Worm (Caenorhabditis elegans) whole organism, L1 larva: Measurements from ENCODE around the gene nhx-3.

ENCODE experiments used
- C04F5.9 ChIP-seq: sonication (generic microtip); optimal IDR thresholded peaks from 2 replicates; lab custom pipeline; 2016; ENCODE audit warnings: missing genetic modification characterization, missing compliant biosample characterization
- C34B4.2 ChIP-seq: sonication (generic microtip); optimal IDR thresholded peaks from 2 replicates; lab custom pipeline; 2017; ENCODE audit warnings: mild to moderate bottlenecking, missing genetic modification characterization, missing compliant biosample characterization
- F16B12.6 ChIP-seq: fragments of 150-350 bp; optimal IDR thresholded peaks from 2 replicates; lab custom pipeline; 2014; ENCODE audit warnings: missing biosample characterization, missing genetic modification characterization
- alr-1 ChIP-seq: fragments of 200-800 bp; sonication (Bioruptor generic); optimal IDR thresholded peaks from 2 replicates; lab custom pipeline; 2018; ENCODE audit warnings: borderline replicate concordance, mild to moderate bottlenecking, missing genetic modification characterization, missing compliant biosample characterization
- ceh-88 ChIP-seq: fragments of 200-800 bp; sonication (Bioruptor generic); IDR thresholded peaks from 2 replicates; pipeline ENCODE4 v1.3.6; 2022; ENCODE audit warnings: missing genetic modification characterization, missing compliant biosample characterization
- efl-1 ChIP-seq, 4 experiments: fragments of 150-350 bp; optimal IDR thresholded peaks in 3 of 4; peaks in 1 of 4; 1 replicate in 1 of 4; 2 replicates in 3 of 4; lab custom pipeline; 2014; ENCODE audit warnings: missing biosample characterization in 2 of 4, missing genetic modification characterization in 2 of 4, missing genetic modification reagents in 2 of 4
- egl-13 ChIP-seq: sonication (generic microtip); optimal IDR thresholded peaks from 2 replicates; lab custom pipeline; 2016; ENCODE audit warnings: missing genotype, missing genetic modification reagents, missing genetic modification characterization, missing compliant biosample characterization
- egl-27 ChIP-seq, 2 experiments: fragments of 150-350 bp in 1 of 2; sonication (generic microtip); optimal IDR thresholded peaks; 3 replicates each; lab custom pipeline; 2017 to 2018; ENCODE audit warnings: missing biosample characterization in 2 of 2, missing genetic modification characterization in 2 of 2, missing genetic modification reagents in 2 of 2
- ets-5 ChIP-seq: fragments of 200-800 bp; sonication (Bioruptor generic); IDR thresholded peaks from 2 replicates; pipeline ENCODE4 v1.3.6; 2022; ENCODE audit warnings: missing genetic modification characterization, missing compliant biosample characterization
- fkh-8 ChIP-seq: sonication (generic microtip); optimal IDR thresholded peaks from 2 replicates; lab custom pipeline; 2016; ENCODE audit warnings: mild to moderate bottlenecking, missing genetic modification characterization, missing compliant biosample characterization
- fos-1 ChIP-seq: fragments of 150-350 bp; optimal IDR thresholded peaks from 2 replicates; lab custom pipeline; 2014; ENCODE audit warnings: missing biosample characterization, missing genetic modification characterization
- lin-15B ChIP-seq: fragments of 150-350 bp; sonication (generic microtip); optimal IDR thresholded peaks from 3 replicates; lab custom pipeline; 2014; ENCODE audit warnings: missing biosample characterization, missing genetic modification characterization
- mep-1 ChIP-seq: fragments of 150-350 bp; optimal IDR thresholded peaks from 2 replicates; lab custom pipeline; 2014; ENCODE audit warnings: missing biosample characterization, missing genetic modification characterization
- nhr-11 ChIP-seq: fragments of 150-350 bp; optimal IDR thresholded peaks from 2 replicates; lab custom pipeline; 2014; ENCODE audit warnings: missing biosample characterization, missing genetic modification characterization
- nhr-12 ChIP-seq: sonication (generic microtip); optimal IDR thresholded peaks from 2 replicates; lab custom pipeline; 2017; ENCODE audit warnings: missing biosample characterization, missing genetic modification characterization
- nhr-47 ChIP-seq: sonication (generic microtip); optimal IDR thresholded peaks from 2 replicates; lab custom pipeline; 2016; ENCODE audit warnings: mild to moderate bottlenecking, missing genetic modification characterization, moderate library complexity, missing compliant biosample characterization
- nhr-77 ChIP-seq: fragments of 150-350 bp; optimal IDR thresholded peaks from 2 replicates; lab custom pipeline; 2014; ENCODE audit warnings: missing biosample characterization, missing genetic modification characterization
- nhr-90 ChIP-seq: sonication (generic microtip); optimal IDR thresholded peaks from 2 replicates; lab custom pipeline; 2016; ENCODE audit warnings: mild to moderate bottlenecking, missing genetic modification characterization, missing compliant biosample characterization; ENCODE audit not compliant: poor library complexity
- snu-23 ChIP-seq: sonication (generic microtip); optimal IDR thresholded peaks from 2 replicates; lab custom pipeline; 2016; ENCODE audit warnings: missing genetic modification characterization, missing compliant biosample characterization
- sptf-1 ChIP-seq: fragments of 150-350 bp; optimal IDR thresholded peaks from 2 replicates; lab custom pipeline; 2014; ENCODE audit warnings: missing biosample characterization, missing genetic modification characterization
- sup-37 ChIP-seq: fragments of 200-800 bp; sonication (Bioruptor generic); optimal IDR thresholded peaks from 2 replicates; lab custom pipeline; 2018; ENCODE audit warnings: mild to moderate bottlenecking, missing genetic modification characterization, missing compliant biosample characterization
- unc-86 ChIP-seq: sonication (generic microtip); optimal IDR thresholded peaks from 2 replicates; lab custom pipeline; 2016; ENCODE audit warnings: missing genetic modification characterization, missing compliant biosample characterization
- vab-15 ChIP-seq: sonication (generic microtip); optimal IDR thresholded peaks from 2 replicates; lab custom pipeline; 2017; ENCODE audit warnings: missing genotype, mild to moderate bottlenecking, missing genetic modification characterization, missing compliant biosample characterization
- zag-1 ChIP-seq: fragments of 150-350 bp; optimal IDR thresholded peaks from 2 replicates; lab custom pipeline; 2014; ENCODE audit warnings: missing biosample characterization, missing genetic modification characterization
- zip-4 ChIP-seq: fragments of 200-800 bp; sonication (Bioruptor generic); optimal IDR thresholded peaks from 2 replicates; lab custom pipeline; 2018; ENCODE audit warnings: mild to moderate bottlenecking, missing genetic modification characterization, moderate library complexity, missing compliant biosample characterization
- ztf-11 ChIP-seq, 2 experiments: sonication (generic microtip); optimal IDR thresholded peaks; 2 replicates each; lab custom pipeline; 2016 to 2017; ENCODE audit warnings: missing genetic modification characterization in 2 of 2, missing biosample characterization in 1 of 2, missing compliant biosample characterization in 1 of 2
- ztf-4 ChIP-seq: fragments of 150-350 bp; optimal IDR thresholded peaks from 2 replicates; lab custom pipeline; 2014; ENCODE audit warnings: missing biosample characterization, missing genetic modification characterization

The nhx-3 gene

DNA sequence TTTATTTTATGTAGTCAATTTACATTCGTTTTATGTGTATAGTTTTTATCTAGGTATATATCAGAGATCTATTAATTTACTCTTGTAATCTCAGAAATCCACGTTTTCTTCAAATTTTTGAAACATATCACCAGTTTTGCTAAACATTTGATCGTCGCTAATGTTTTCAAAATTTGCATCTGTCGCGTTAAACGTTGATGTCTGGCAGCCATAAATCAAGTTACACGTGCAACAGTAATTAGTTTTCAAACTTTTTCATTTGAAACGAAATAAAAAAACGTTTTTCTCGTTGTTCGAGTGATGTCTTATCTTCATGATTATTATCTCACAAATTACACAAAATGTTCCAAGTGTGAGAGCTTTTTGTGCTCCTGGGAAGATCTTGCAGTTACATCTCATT, 47.9 kb downstream of the nhx-3 start, which contains the start of gene srh-79:
srh-79 (plus strand) TSS at position 301 of the 400 bp plus-strand sequence.
- TF ChIP-seq C34B4.2 (tag; lab: Kevin White, UChicago) (no peak), vab-15 (tag; lab: Kevin White, UChicago) (no peak), ets-5 (GFP tag; lab: Robert Waterston, UW) (no peak), nhr-12 (tag; lab: Kevin White, UChicago) (no peak), snu-23 (GFP tag; lab: Kevin White, UChicago) (no peak), unc-86 (tag; lab: Kevin White, UChicago) (no peak), zag-1 (tag; lab: Kevin White, UChicago) (no peak), ceh-88 (GFP tag; lab: Robert Waterston, UW) (no peak), zip-4 (GFP tag; lab: Kevin White, UChicago) (no peak), alr-1 (tag; lab: Kevin White, UChicago) (no peak), sptf-1 (tag; lab: Kevin White, UChicago) (no peak), fos-1 (tag; lab: Kevin White, UChicago) (no peak), egl-27 (tag; optimal IDR thresholded peaks at IDR 0.05; lab: Kevin White, UChicago) (no peak), nhr-47 (no peak), nhr-11 (no peak), sup-37 (GFP tag; lab: Kevin White, UChicago) (no peak), lin-15B (tag; lab: Kevin White, UChicago) (no peak), egl-13 (no peak), fkh-8 (no peak)
- TF ChIP-seq, all 84 proteins: peak for 0

DNA sequence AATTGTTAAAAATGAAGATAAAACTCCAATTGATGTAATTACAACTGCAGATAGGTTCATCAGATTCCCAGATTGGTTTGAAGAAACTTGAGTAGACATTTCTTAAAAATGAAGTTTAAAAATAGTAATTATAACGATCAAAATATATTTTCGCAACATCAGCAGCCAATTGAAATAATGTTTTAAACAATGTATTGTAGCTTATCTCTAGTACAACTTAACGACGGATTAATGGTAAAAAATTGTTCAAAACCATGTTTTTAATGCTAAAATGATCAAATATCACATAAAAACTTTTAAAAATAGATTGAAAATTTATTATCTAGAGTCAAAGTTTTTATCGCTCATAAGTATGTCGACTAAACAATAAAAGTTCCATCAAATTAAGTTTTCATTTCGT, 50.1 kb downstream of the nhx-3 start, which contains the start of gene srbc-11:
srbc-11 (minus strand) TSS at position 101 of the 400 bp plus-strand sequence.
- no peak for TF ChIP-seq ztf-4 (tag; lab: Kevin White, UChicago)
- no peak for TF ChIP-seq F16B12.6
- no peak for TF ChIP-seq C04F5.9 (tag; lab: Kevin White, UChicago)
- no peak for TF ChIP-seq mep-1
- no peak for TF ChIP-seq nhr-47
- no peak for TF ChIP-seq nhr-77 (tag; lab: Kevin White, UChicago)
- TF ChIP-seq ztf-11 (tag; optimal IDR thresholded peaks at IDR 0.05; lab: Kevin White, UChicago), result no peak

DNA sequence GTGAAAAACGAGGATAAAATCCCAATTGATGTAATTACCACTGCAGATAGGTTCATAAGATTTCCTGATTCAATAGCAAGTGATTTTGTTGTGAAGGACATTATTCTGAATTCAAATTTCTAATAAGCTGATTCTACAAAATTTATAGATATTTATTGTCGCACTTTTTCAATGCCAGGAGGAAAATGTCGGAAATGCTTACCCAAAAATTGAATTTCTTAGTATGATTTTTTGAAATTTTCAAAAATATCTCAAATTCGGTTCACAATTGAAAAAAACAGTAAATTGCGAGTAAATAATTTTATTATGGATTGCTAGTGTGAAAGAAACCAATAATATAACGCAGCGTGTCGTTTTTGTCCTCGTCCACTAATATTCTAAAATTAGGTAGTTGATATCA, 52.4 kb downstream of the nhx-3 start, which contains the start of gene srbc-10:
srbc-10 (minus strand) TSS at position 101 of the 400 bp plus-strand sequence.
- TF ChIP-seq efl-1 (optimal IDR thresholded peaks at IDR 0.05; lab: Kevin White, UChicago), result no peak
- TF ChIP-seq efl-1 (GFP tag; optimal IDR thresholded peaks at IDR 0.05 in 1 of 2; lab: Kevin White, UChicago), result peak in 1 of 2 experiments; percentile 55
- no peak for TF ChIP-seq nhr-90 (tag; lab: Kevin White, UChicago)
